In genomic region chr3L:127450-127849, dm6 we compare ENCODE assay signal across 3 fruit fly cellular contexts.
A peak's percentile ranks its signal among the peaks of the same experiment; 100 is the strongest.
TF ChIP-seq lines count a peak whose summit lies in the region.

No protein-coding gene starts in this region.

- TF ChIP-seq CTCF in whole organism, embryonic (GFP tag; optimal IDR thresholded peaks at IDR 0.05; lab: Kevin White, UChicago) = no peak

TF ChIP-seq in whole organism, embryonic, 481 proteins besides CTCF, POLR2A, EP300 and RAD21:
- no peak for TF ChIP-seq Lhr (GFP tag; optimal IDR thresholded peaks at IDR 0.05; lab: Kevin White, UChicago)
- no peak for TF ChIP-seq crol (GFP tag; IDR thresholded peaks at IDR 0.05; lab: Robert Waterston, UW)
- TF ChIP-seq CG14667 (GFP tag; IDR thresholded peaks at IDR 0.05; lab: Robert Waterston, UW) = no peak
- peak; percentile 81 for TF ChIP-seq Awh (GFP tag; IDR thresholded peaks at IDR 0.05; lab: Robert Waterston, UW)
- no peak for TF ChIP-seq CG4328 (GFP tag; optimal IDR thresholded peaks at IDR 0.05; lab: Kevin White, UChicago)
- no peak for TF ChIP-seq CG11456 (GFP tag; IDR thresholded peaks at IDR 0.05; lab: Robert Waterston, UW)
- no peak for TF ChIP-seq bowl (GFP tag; IDR thresholded peaks at IDR 0.05; lab: Robert Waterston, UW)
- peak; percentile 60 for TF ChIP-seq CG12769 (tag; optimal IDR thresholded peaks at IDR 0.05; lab: Kevin White, UChicago)
- no peak for TF ChIP-seq seq (GFP tag; IDR thresholded peaks at IDR 0.05; lab: Robert Waterston, UW)
- TF ChIP-seq sqz (GFP tag; optimal IDR thresholded peaks at IDR 0.05; lab: Kevin White, UChicago) = no peak
- no peak for TF ChIP-seq gce (GFP tag; IDR thresholded peaks at IDR 0.05; lab: Robert Waterston, UW)
- peak; percentile 26 for TF ChIP-seq Vsx1 (GFP tag; optimal IDR thresholded peaks at IDR 0.05; lab: Kevin White, UChicago)
- TF ChIP-seq abd-A (tag; optimal IDR thresholded peaks at IDR 0.05; lab: Kevin White, UChicago) = peak; percentile 60
- TF ChIP-seq CG17912 (GFP tag; optimal IDR thresholded peaks at IDR 0.05; lab: Kevin White, UChicago) = no peak
- TF ChIP-seq mirr (GFP tag; optimal IDR thresholded peaks at IDR 0.05; lab: Kevin White, UChicago) = no peak
- TF ChIP-seq CG8924 (tag; optimal IDR thresholded peaks at IDR 0.05; lab: Kevin White, UChicago) = no peak
- no peak for TF ChIP-seq Eip74EF (GFP tag; optimal IDR thresholded peaks at IDR 0.05; lab: Kevin White, UChicago)
- peak; percentile 64; the same call in 1 of the 2 replicates for TF ChIP-seq vvl (GFP tag; IDR thresholded peaks at IDR 0.05; lab: Robert Waterston, UW)
- TF ChIP-seq pan (optimal IDR thresholded peaks at IDR 0.05; lab: Kevin White, UChicago) = no peak
- TF ChIP-seq pan (GFP tag; optimal IDR thresholded peaks at IDR 0.05 in 1 of 2, IDR thresholded peaks at IDR 0.05 in 1 of 2) = peak in 1 of 2 experiments; percentile 27
- TF ChIP-seq CG14441 (GFP tag; IDR thresholded peaks at IDR 0.05; lab: Robert Waterston, UW) = no peak
- no peak for TF ChIP-seq Hr78 (GFP tag; optimal IDR thresholded peaks at IDR 0.05; lab: Kevin White, UChicago)
- peak; percentile 39 for TF ChIP-seq Med (GFP tag; lab: Kevin White, UChicago)
- TF ChIP-seq sd (tag; optimal IDR thresholded peaks at IDR 0.05; lab: Kevin White, UChicago) = peak; percentile 47
- no peak for TF ChIP-seq unpg (GFP tag; optimal IDR thresholded peaks at IDR 0.05; lab: Kevin White, UChicago)
- TF ChIP-seq CG2889 (GFP tag; IDR thresholded peaks at IDR 0.05; lab: Robert Waterston, UW) = no peak
- no peak for TF ChIP-seq CG6854 (GFP tag; optimal IDR thresholded peaks at IDR 0.05; lab: Kevin White, UChicago)
- no peak for TF ChIP-seq CG18262 (tag; optimal IDR thresholded peaks at IDR 0.05; lab: Kevin White, UChicago)
- no peak for TF ChIP-seq H15 (GFP tag; IDR thresholded peaks at IDR 0.05; lab: Robert Waterston, UW)
- peak; percentile 30 for TF ChIP-seq oc (tag; optimal IDR thresholded peaks at IDR 0.05; lab: Kevin White, UChicago)
- TF ChIP-seq CG31441 (GFP tag; IDR thresholded peaks at IDR 0.05; lab: Robert Waterston, UW) = no peak
- no peak for TF ChIP-seq Drgx (GFP tag; IDR thresholded peaks at IDR 0.05; lab: Robert Waterston, UW)
- no peak for TF ChIP-seq Dip2 (GFP tag; IDR thresholded peaks at IDR 0.05; lab: Robert Waterston, UW)

TF ChIP-seq in whole organism, prepupa, 60 proteins besides CTCF, POLR2A, EP300 and RAD21:
- TF ChIP-seq Eip78C (GFP tag; lab: Kevin White, UChicago) (peak; percentile 2), pdm3 (GFP tag; optimal IDR thresholded peaks at IDR 0.05; lab: Kevin White, UChicago) (no peak)

TF ChIP-seq in whole organism, wandering third instar larva, 38 proteins besides CTCF, POLR2A, EP300 and RAD21:
- no peak for TF ChIP-seq woc (GFP tag; optimal IDR thresholded peaks at IDR 0.05; lab: Kevin White, UChicago)
- no peak for TF ChIP-seq Myc (optimal IDR thresholded peaks at IDR 0.05; lab: Kevin White, UChicago)
- no peak for TF ChIP-seq Rel (GFP tag; optimal IDR thresholded peaks at IDR 0.05; lab: Kevin White, UChicago)
- TF ChIP-seq Rel (tag; optimal IDR thresholded peaks at IDR 0.05; lab: Kevin White, UChicago) = peak; percentile 92
